Worm (Caenorhabditis elegans) whole organism, dauer: ENCODE data around the gene php-3.

ENCODE experiments used
- unc-62 ChIP-seq: sonication (generic microtip); optimal IDR thresholded peaks from 2 replicates; lab custom pipeline; 2017; ENCODE audit warnings: missing biosample characterization, missing genetic modification reagents, missing genetic modification characterization

Gene php-3

ce11 chrIII:12077456-12077855, at the start of gene php-3:
TSS of gene php-3 (minus strand) at chrIII:12077556.
- no peak for TF ChIP-seq unc-62

- TF ChIP-seq unc-62: no peak
These were observed 47.0 kb upstream of the php-3 start for ce11 chrIII:12124392-12124791.

DNA sequence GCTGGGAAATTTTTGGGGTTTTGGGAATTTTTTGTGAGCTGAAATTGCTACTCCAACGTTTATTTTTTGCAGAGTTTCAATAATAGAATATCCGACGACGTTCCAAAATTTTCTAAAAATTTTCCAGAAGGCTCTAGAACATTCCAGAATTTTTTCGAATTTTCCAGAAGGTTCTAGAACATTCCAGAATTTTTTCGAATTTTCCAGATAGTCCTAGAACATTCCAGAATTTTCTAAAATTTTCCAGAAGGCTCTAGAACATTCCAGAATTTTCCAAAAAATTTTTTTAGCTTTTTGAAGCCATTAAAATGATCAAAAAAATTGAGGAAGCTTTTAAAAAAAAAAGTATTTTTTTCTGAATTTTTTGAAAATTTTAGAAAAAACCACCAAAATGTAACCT, 46.1 kb upstream of the php-3 start:
- no peak for TF ChIP-seq unc-62

- TF ChIP-seq unc-62: no peak
These were observed 43.8 kb upstream of the php-3 start for ce11 chrIII:12121177-12121576.

DNA sequence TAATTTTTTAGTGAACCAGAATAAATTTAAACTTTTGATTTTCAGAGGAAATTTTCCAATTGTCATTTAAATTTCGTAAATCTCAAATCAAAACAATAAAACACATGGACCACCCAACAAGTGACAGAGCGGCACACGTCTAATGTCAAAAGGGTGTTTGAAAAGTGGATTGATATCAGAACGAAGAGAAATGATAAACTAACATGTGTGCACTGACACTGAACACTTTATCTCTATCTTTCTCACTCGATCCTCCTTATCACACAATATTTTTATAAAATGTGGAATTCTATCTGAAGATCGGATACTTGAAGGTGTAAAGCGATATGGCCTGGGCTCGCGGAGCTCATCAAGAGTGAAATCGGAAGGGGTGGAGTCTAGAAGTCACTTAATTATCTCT, 42.3 kb upstream of the php-3 start:
- TF ChIP-seq unc-62: no peak

ce11 chrIII:12118381-12118780, 41.0 kb upstream of the php-3 start, which contains the start of gene lron-12:
TSS of gene lron-12 (minus strand) at chrIII:12118481.
- TF ChIP-seq unc-62: no peak

- TF ChIP-seq unc-62: no peak
These were observed 30.1 kb upstream of the php-3 start, which contains the start of the genes cest-12 and lonp-2 for ce11 chrIII:12107441-12107840. TSS of gene cest-12 (minus strand) at chrIII:12107541. TSS of gene lonp-2 (plus strand) at chrIII:12107774.

DNA sequence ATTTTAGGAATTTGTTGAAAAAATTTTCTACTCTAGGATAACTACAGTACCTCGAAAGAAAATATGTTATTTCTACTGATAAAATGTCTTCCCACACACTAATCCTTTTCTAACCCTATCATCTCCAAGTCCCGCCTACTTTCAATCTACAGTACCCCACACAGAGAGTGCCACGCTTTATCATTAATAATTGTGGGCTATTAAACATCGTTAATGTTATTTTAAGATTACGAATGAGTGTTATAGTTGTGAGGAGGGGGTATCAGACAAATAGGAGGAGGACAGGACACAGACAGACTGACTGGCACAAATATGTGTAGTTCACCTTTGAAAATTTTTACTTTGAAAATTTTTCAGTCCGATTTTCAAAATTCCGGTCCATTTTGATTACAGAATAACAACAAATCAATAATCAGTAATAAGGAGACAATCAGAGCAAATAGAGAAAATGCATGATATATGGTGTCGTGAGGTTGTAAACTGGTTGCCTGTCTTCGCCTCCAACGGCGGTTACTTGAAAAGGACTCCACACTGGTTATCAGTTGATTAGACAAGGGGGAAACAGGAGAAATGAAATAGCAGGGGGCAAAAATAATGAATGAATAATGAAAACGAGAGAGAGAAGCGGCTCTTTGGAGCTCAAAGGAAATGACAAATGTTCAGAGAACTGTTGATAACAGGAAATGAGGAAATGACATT, 17.0 kb upstream of the php-3 start:
- TF ChIP-seq unc-62: no peak

ce11 chrIII:12092595-12092994, 15.2 kb upstream of the php-3 start:
- TF ChIP-seq unc-62: no peak

ce11 chrIII:12087564-12087963, 10.2 kb upstream of the php-3 start:
- no peak for TF ChIP-seq unc-62

ce11 chrIII:12084749-12085307, 7.5 kb upstream of the php-3 start:
- no peak for TF ChIP-seq unc-62

DNA sequence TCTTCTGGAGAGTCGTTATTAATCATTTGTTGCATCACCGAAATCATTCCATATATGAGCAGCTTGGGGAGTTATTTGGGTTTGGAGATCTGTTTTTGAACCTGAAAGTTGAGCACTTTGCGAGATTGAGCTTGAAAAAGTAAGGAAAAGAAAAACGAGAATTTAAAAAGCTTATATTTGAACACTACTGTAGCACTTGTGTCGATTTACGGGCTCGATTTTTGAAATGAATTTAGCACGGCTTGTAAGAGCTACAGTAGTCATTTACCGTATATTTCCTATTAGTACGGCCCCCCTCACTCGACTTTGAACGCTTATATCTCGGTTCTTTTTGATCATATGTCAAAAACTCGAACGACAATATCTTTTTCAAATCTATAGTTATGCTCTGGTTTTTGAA, 6.9 kb upstream of the php-3 start, which contains the start of gene nob-1:
Gene nob-1 (minus strand): TSS at position 101 of the 400 bp plus-strand sequence.
- no peak for TF ChIP-seq unc-62

ce11 chrIII:12081992-12082628, 4.8 kb upstream of the php-3 start:
- no peak for TF ChIP-seq unc-62

ce11 chrIII:12067736-12068135, 9.6 kb downstream of the php-3 start:
- no peak for TF ChIP-seq unc-62

DNA sequence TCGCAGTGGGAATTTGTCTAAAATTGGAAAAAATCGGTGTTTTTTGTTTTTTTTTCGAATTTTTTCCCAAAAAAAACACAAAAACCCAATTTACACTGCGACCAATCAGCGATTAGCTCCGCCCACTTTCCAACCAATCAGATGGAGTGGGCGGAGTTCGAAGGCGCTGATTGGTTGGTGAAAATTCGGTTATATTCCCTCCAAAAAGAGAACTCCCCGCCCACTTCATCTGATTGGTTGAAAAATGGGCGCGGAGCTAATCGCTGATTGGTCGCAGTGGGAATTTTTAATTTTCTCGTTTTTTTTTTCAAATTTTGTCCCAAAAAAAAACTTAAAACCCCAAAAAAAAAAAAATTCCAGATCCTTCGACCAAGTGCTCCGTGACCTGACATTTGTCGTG, 12.9 kb downstream of the php-3 start:
- TF ChIP-seq unc-62: no peak

- no peak for TF ChIP-seq unc-62
These were observed 13.4 kb downstream of the php-3 start for ce11 chrIII:12063934-12064333.

DNA sequence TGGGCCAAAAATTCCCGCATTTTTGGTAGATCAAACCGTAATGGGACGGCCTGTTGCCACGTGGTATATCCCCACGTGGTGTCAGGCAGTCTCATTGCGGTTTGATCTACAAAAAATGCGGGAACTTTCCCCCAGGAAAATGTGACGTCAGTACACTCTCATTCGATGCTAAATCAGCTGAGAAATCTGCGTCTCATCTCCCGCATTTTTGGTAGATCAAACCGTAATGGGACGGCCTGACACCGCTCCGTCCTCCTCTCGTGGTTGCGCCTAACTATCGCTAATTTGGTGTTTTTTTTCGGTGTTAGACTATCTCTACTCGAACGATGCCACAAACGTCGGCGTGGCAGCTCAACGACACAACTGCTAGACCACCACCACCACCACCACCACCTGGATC, 15.9 kb downstream of the php-3 start, which contains the start of gene zyg-8:
Gene zyg-8 (plus strand): TSS at position 301 of the 400 bp plus-strand sequence.
- TF ChIP-seq unc-62: no peak

DNA sequence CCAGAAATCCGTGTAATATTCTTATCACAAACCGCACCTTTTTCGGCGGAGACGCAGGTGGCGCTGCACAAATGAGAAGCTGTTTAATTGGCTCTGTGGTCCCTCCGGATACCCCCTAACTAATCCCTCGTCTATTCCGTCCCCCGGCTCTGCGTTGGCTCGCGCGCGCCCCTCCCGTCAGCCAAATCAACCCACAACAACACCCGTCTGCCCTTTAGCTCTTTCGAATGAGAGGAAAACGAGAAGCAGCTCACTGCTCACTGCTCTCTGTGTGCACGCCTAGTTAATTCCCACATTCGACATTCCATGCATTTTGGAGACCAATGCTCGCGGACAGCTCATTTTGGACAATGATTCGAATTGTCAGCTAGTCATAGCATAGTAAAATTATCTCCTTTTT, 17.3 kb downstream of the php-3 start:
- TF ChIP-seq unc-62: no peak
